Worm (Caenorhabditis elegans) whole organism, L4 larva: ENCODE results near the gene srh-219.

Experiments used
- F26F4.8 ChIP-seq: fragments of 200-800 bp; sonication (Bioruptor generic); conservative IDR thresholded peaks from 2 replicates; pipeline ENCODE4 v1.3.6; 2022; ENCODE audit warnings: missing genetic modification characterization, missing compliant biosample characterization
- F37D6.2 ChIP-seq: sonication (generic microtip); optimal IDR thresholded peaks from 2 replicates; lab custom pipeline; 2016; ENCODE audit warnings: mild to moderate bottlenecking, missing genetic modification characterization, missing compliant biosample characterization
- F49E8.2 ChIP-seq: sonication (generic microtip); optimal IDR thresholded peaks from 2 replicates; lab custom pipeline; 2016; ENCODE audit warnings: missing compliant biosample characterization, mild to moderate bottlenecking, missing genetic modification characterization, borderline replicate concordance
- Y105C5A.15 ChIP-seq: fragments of 200-800 bp; sonication (Bioruptor generic); IDR thresholded peaks from 2 replicates; pipeline ENCODE4 v1.3.6; 2022; ENCODE audit warnings: missing genetic modification characterization, missing compliant biosample characterization
- Y48G9A.11 ChIP-seq: fragments of 200-800 bp; sonication (Bioruptor generic); IDR thresholded peaks from 2 replicates; pipeline ENCODE4 v1.3.6; 2022; ENCODE audit warnings: missing genetic modification reagents, missing genetic modification characterization, missing compliant biosample characterization
- Y5F2A.4 ChIP-seq: fragments of 200-800 bp; sonication (Bioruptor generic); optimal IDR thresholded peaks from 2 replicates; lab custom pipeline; 2018; ENCODE audit warnings: mild to moderate bottlenecking, missing genetic modification characterization, missing compliant biosample characterization
- ZK546.5 ChIP-seq, 2 experiments: sonication (generic microtip); optimal IDR thresholded peaks; 2 replicates each; lab custom pipeline; 2017; ENCODE audit warnings: missing biosample characterization in 2 of 2, missing genetic modification characterization in 2 of 2
- aha-1 ChIP-seq: fragments of 150-350 bp; peaks from one replicate; lab custom pipeline; 2014; ENCODE audit warnings: missing biosample characterization, missing genetic modification characterization
- arid-1 ChIP-seq: fragments of 200-800 bp; sonication (Bioruptor generic); conservative IDR thresholded peaks from 2 replicates; pipeline ENCODE4 v1.3.6; 2022; ENCODE audit warnings: missing genetic modification reagents, missing genetic modification characterization, missing compliant biosample characterization
- ceh-62 ChIP-seq: sonication (generic microtip); optimal IDR thresholded peaks from 2 replicates; lab custom pipeline; 2017; ENCODE audit warnings: missing biosample characterization, missing genetic modification characterization
- ceh-82 ChIP-seq: sonication (generic microtip); optimal IDR thresholded peaks from 2 replicates; lab custom pipeline; 2017; ENCODE audit warnings: missing biosample characterization, missing genetic modification characterization
- daf-12 ChIP-seq: fragments of 150-350 bp; optimal IDR thresholded peaks from 2 replicates; lab custom pipeline; 2014; ENCODE audit warnings: missing biosample characterization, missing genetic modification reagents, missing genetic modification characterization
- daf-16 ChIP-seq, 3 experiments: sonication (generic microtip); optimal IDR thresholded peaks; 2 replicates each; lab custom pipeline; 2016 to 2017; ENCODE audit warnings: missing genetic modification characterization in 3 of 3, missing genetic modification reagents in 3 of 3, mild to moderate bottlenecking in 2 of 3, missing compliant biosample characterization in 2 of 3, missing biosample characterization in 1 of 3, moderate library complexity in 1 of 3
- daf-8 ChIP-seq: fragments of 200-800 bp; sonication (Bioruptor generic); IDR thresholded peaks from 2 replicates; pipeline ENCODE4 v1.3.6; 2022; ENCODE audit warnings: missing genetic modification characterization, missing compliant biosample characterization
- dmd-8 ChIP-seq: fragments of 200-800 bp; sonication (Bioruptor generic); IDR thresholded peaks from 2 replicates; pipeline ENCODE4 v1.3.6; 2022; ENCODE audit warnings: missing genetic modification characterization, missing compliant biosample characterization
- dpl-1 ChIP-seq: fragments of 150-350 bp; optimal IDR thresholded peaks from 2 replicates; lab custom pipeline; 2014; ENCODE audit warnings: missing biosample characterization, missing genetic modification reagents, missing genetic modification characterization
- egl-27 ChIP-seq: sonication (generic microtip); optimal IDR thresholded peaks from 3 replicates; lab custom pipeline; 2017; ENCODE audit warnings: missing biosample characterization, missing genetic modification reagents, missing genetic modification characterization
- egl-43 ChIP-seq: fragments of 200-800 bp; sonication (Bioruptor generic); IDR thresholded peaks from 2 replicates; pipeline ENCODE4 v1.3.6; 2022; ENCODE audit warnings: missing genetic modification reagents, missing genetic modification characterization, missing compliant biosample characterization
- fos-1 ChIP-seq: fragments of 150-350 bp; optimal IDR thresholded peaks from 2 replicates; lab custom pipeline; 2014; ENCODE audit warnings: missing biosample characterization, missing genetic modification characterization
- hif-1 ChIP-seq, 2 experiments: sonication (generic microtip); optimal IDR thresholded peaks; 2 replicates each; lab custom pipeline; 2016 to 2017; ENCODE audit warnings: missing compliant biosample characterization in 2 of 2, missing genetic modification characterization in 2 of 2, missing genetic modification reagents in 2 of 2, missing genotype in 2 of 2, mild to moderate bottlenecking in 1 of 2
- hlh-30 ChIP-seq: sonication (generic microtip); optimal IDR thresholded peaks from 2 replicates; lab custom pipeline; 2017; ENCODE audit warnings: antibody characterized with exemption, mild to moderate bottlenecking, missing genetic modification characterization, missing compliant biosample characterization; ENCODE audit not compliant: insufficient read depth
- jun-1 ChIP-seq: fragments of 150-350 bp; optimal IDR thresholded peaks from 2 replicates; lab custom pipeline; 2014; ENCODE audit warnings: missing biosample characterization, missing genetic modification reagents, missing genetic modification characterization
- lin-1 ChIP-seq: fragments of 200-800 bp; sonication (Bioruptor generic); IDR thresholded peaks from 2 replicates; pipeline ENCODE4 v1.3.6; 2022; ENCODE audit warnings: missing genetic modification reagents, missing genetic modification characterization, missing compliant biosample characterization
- lin-13 ChIP-seq: fragments of 150-350 bp; optimal IDR thresholded peaks from 2 replicates; lab custom pipeline; 2014; ENCODE audit warnings: missing biosample characterization, missing genetic modification reagents, missing genetic modification characterization
- lin-15B ChIP-seq: fragments of 150-350 bp; sonication (generic microtip); optimal IDR thresholded peaks from 3 replicates; lab custom pipeline; 2014; ENCODE audit warnings: missing biosample characterization, missing genetic modification characterization
- lin-38 ChIP-seq: fragments of 200-800 bp; sonication (Bioruptor generic); IDR thresholded peaks from 2 replicates; pipeline ENCODE4 v1.3.6; 2022; ENCODE audit warnings: missing genetic modification reagents, missing genetic modification characterization, missing compliant biosample characterization
- lir-3 ChIP-seq: sonication (generic microtip); optimal IDR thresholded peaks from 2 replicates; lab custom pipeline; 2016; ENCODE audit warnings: mild to moderate bottlenecking, missing genetic modification characterization, missing compliant biosample characterization
- madf-5 ChIP-seq, 2 experiments: fragments of 200-800 bp; sonication (Bioruptor generic); IDR thresholded peaks; 2 replicates each; pipeline ENCODE4 v1.3.6; 2022; ENCODE audit warnings: missing compliant biosample characterization in 2 of 2, missing genetic modification characterization in 2 of 2
- mdt-29 ChIP-seq: fragments of 200-800 bp; sonication (Bioruptor generic); IDR thresholded peaks from 2 replicates; pipeline ENCODE4 v1.3.6; 2022; ENCODE audit warnings: missing genetic modification reagents, missing genetic modification characterization, missing compliant biosample characterization
- mes-2 ChIP-seq: sonication (generic microtip); optimal IDR thresholded peaks from 2 replicates; lab custom pipeline; 2016; ENCODE audit warnings: missing genotype, mild to moderate bottlenecking, missing genetic modification characterization, missing compliant biosample characterization; ENCODE audit not compliant: poor library complexity, severe bottlenecking
- nhr-237 ChIP-seq: sonication (generic microtip); optimal IDR thresholded peaks from 2 replicates; lab custom pipeline; 2017; ENCODE audit warnings: missing biosample characterization, missing genetic modification characterization
- nhr-6 ChIP-seq: fragments of 150-350 bp; optimal IDR thresholded peaks from 2 replicates; lab custom pipeline; 2014; ENCODE audit warnings: missing biosample characterization, missing genetic modification characterization
- nhr-76 ChIP-seq: fragments of 150-350 bp; optimal IDR thresholded peaks from 2 replicates; lab custom pipeline; 2014; ENCODE audit warnings: missing biosample characterization, missing genetic modification characterization
- php-3 ChIP-seq: fragments of 200-800 bp; sonication (Bioruptor generic); IDR thresholded peaks from 2 replicates; pipeline ENCODE4 v1.3.6; 2022; ENCODE audit warnings: missing genetic modification reagents, missing genetic modification characterization, missing compliant biosample characterization
- pqm-1 ChIP-seq: sonication (generic microtip); optimal IDR thresholded peaks from 2 replicates; lab custom pipeline; 2017; ENCODE audit warnings: missing biosample characterization, missing genetic modification characterization
- sdz-12 ChIP-seq: fragments of 200-800 bp; sonication (Bioruptor generic); optimal IDR thresholded peaks from 2 replicates; lab custom pipeline; 2018; ENCODE audit warnings: mild to moderate bottlenecking, missing genetic modification characterization, missing compliant biosample characterization
- skn-1 ChIP-seq: fragments of 150-350 bp; optimal IDR thresholded peaks from 2 replicates; lab custom pipeline; 2014; ENCODE audit warnings: missing biosample characterization, missing genetic modification characterization
- snpc-1.2 ChIP-seq: fragments of 200-800 bp; sonication (Bioruptor generic); IDR thresholded peaks from 2 replicates; pipeline ENCODE4 v1.3.6; 2022; ENCODE audit warnings: missing genetic modification reagents, missing genetic modification characterization, missing compliant biosample characterization
- snpc-4 ChIP-seq: fragments of 150-350 bp; optimal IDR thresholded peaks from 2 replicates; lab custom pipeline; 2014; ENCODE audit warnings: missing biosample characterization, missing genetic modification characterization
- spr-3 ChIP-seq: fragments of 200-800 bp; sonication (Bioruptor generic); optimal IDR thresholded peaks from 2 replicates; lab custom pipeline; 2018; ENCODE audit warnings: mild to moderate bottlenecking, missing genetic modification characterization, missing compliant biosample characterization
- tra-1 ChIP-seq: fragments of 200-800 bp; sonication (Bioruptor generic); IDR thresholded peaks from 2 replicates; pipeline ENCODE4 v1.3.6; 2022; ENCODE audit warnings: missing genetic modification reagents, missing genetic modification characterization, missing compliant biosample characterization
- unc-39 ChIP-seq: sonication (generic microtip); optimal IDR thresholded peaks from 2 replicates; lab custom pipeline; 2017; ENCODE audit warnings: missing biosample characterization, missing genetic modification characterization
- vab-7 ChIP-seq: fragments of 200-800 bp; sonication (Bioruptor generic); IDR thresholded peaks from 2 replicates; pipeline ENCODE4 v1.3.6; 2022; ENCODE audit warnings: missing genetic modification reagents, missing genetic modification characterization, missing compliant biosample characterization
- zfp-2 ChIP-seq: sonication (generic microtip); optimal IDR thresholded peaks from 2 replicates; lab custom pipeline; 2016; ENCODE audit warnings: mild to moderate bottlenecking, missing genetic modification characterization, missing compliant biosample characterization
- zfp-3 ChIP-seq: fragments of 200-800 bp; sonication (Bioruptor generic); conservative IDR thresholded peaks from 2 replicates; pipeline ENCODE4 v1.3.6; 2022; ENCODE audit warnings: missing genetic modification reagents, missing genetic modification characterization, missing compliant biosample characterization

Gene srh-219

ce11 chrV:15459088-15459487, 36.2 kb upstream of the srh-219 start, which contains the start of gene str-71:
str-71 (minus strand) TSS chrV:15459188.
- TF ChIP-seq nhr-6 (tag; lab: Kevin White, UChicago) (no peak), mes-2 (tag; lab: Kevin White, UChicago) (no peak), aha-1 (tag; lab: Kevin White, UChicago) (peak; percentile 83), jun-1 (tag; lab: Kevin White, UChicago) (no peak)

- TF ChIP-seq nhr-237, result no peak
- TF ChIP-seq unc-39 (tag; lab: Kevin White, UChicago), result no peak
- no peak for TF ChIP-seq madf-5 (GFP tag; IDR thresholded peaks at IDR 0.05; lab: Robert Waterston, UW)
- TF ChIP-seq zfp-2 (tag; lab: Kevin White, UChicago), result no peak
- no peak for TF ChIP-seq lin-15B (tag; lab: Kevin White, UChicago)
- no peak for TF ChIP-seq Y48G9A.11 (GFP tag; lab: Robert Waterston, UW)
- 0 out of 2 replicates have a peak, but pooled peaks have one; percentile 31 for TF ChIP-seq dmd-8 (GFP tag; lab: Robert Waterston, UW)
- no peak for TF ChIP-seq F37D6.2 (tag; lab: Kevin White, UChicago)
- TF ChIP-seq ceh-82 (tag; lab: Kevin White, UChicago), result no peak
These were observed 30.9 kb upstream of the srh-219 start, which contains the start of gene rocf-1 for ce11 chrV:15464402-15464801. rocf-1 (minus strand) TSS chrV:15464502.

ce11 chrV:15465032-15465727, 30.1 kb upstream of the srh-219 start, which contains the start of gene pqn-71:
pqn-71 (plus strand) TSS chrV:15465677.
- TF ChIP-seq daf-12 (tag; lab: Kevin White, UChicago) (no peak), F37D6.2 (tag; lab: Kevin White, UChicago) (peak; percentile 83), dpl-1 (GFP tag; lab: Kevin White, UChicago) (peak; percentile 66), F26F4.8 (GFP tag; lab: Robert Waterston, UW) (peak; percentile 97), lin-1 (GFP tag; lab: Robert Waterston, UW) (peak; percentile 92), sdz-12 (GFP tag; lab: Kevin White, UChicago) (peak; percentile 92), egl-43 (GFP tag; lab: Robert Waterston, UW) (peak; percentile 97), madf-5 (GFP tag; IDR thresholded peaks at IDR 0.05; lab: Robert Waterston, UW) (peak; percentile 94 to 95), mdt-29 (GFP tag; lab: Robert Waterston, UW) (peak; percentile 93), hlh-30 (tag; lab: Kevin White, UChicago) (peak; percentile 91), php-3 (GFP tag; lab: Robert Waterston, UW) (peak; percentile 80), Y105C5A.15 (GFP tag; lab: Robert Waterston, UW) (peak; percentile 97), ZK546.5 (tag; optimal IDR thresholded peaks at IDR 0.05; lab: Kevin White, UChicago) (no peak), lin-38 (GFP tag; lab: Robert Waterston, UW) (peak; percentile 89), lin-15B (tag; lab: Kevin White, UChicago) (no peak), zfp-3 (GFP tag; lab: Robert Waterston, UW) (peak; percentile 90), spr-3 (GFP tag; lab: Kevin White, UChicago) (peak; percentile 91), fos-1 (tag; lab: Kevin White, UChicago) (no peak), lin-13 (peak; percentile 93), pqm-1 (tag; lab: Kevin White, UChicago) (no peak), ceh-62 (no peak), daf-8 (GFP tag; lab: Robert Waterston, UW) (peak; percentile 63; the same call in 1 of the 2 replicates), snpc-4 (peak; percentile 27), daf-16 (GFP tag; optimal IDR thresholded peaks at IDR 0.05; lab: Kevin White, UChicago) (peak; percentile 91 to 96), daf-16 (tag; optimal IDR thresholded peaks at IDR 0.05; lab: Kevin White, UChicago) (peak; percentile 84), snpc-1.2 (GFP tag; lab: Robert Waterston, UW) (peak; percentile 92), tra-1 (GFP tag; lab: Robert Waterston, UW) (peak; percentile 97), lir-3 (tag; lab: Kevin White, UChicago) (peak; percentile 90), hif-1 (tag; optimal IDR thresholded peaks at IDR 0.05; lab: Kevin White, UChicago) (peak; percentile 47 to 74), ceh-82 (tag; lab: Kevin White, UChicago) (no peak), arid-1 (GFP tag; lab: Robert Waterston, UW) (peak; percentile 92), Y5F2A.4 (peak; percentile 81), egl-27 (tag; lab: Kevin White, UChicago) (no peak), skn-1 (tag; lab: Kevin White, UChicago) (no peak), nhr-76 (tag; lab: Kevin White, UChicago) (peak; percentile 12), nhr-237 (peak; percentile 46), F49E8.2 (tag; lab: Kevin White, UChicago) (peak; percentile 91), vab-7 (GFP tag; lab: Robert Waterston, UW) (peak; percentile 91)
